Fruit fly (Drosophila melanogaster) whole organism, adult: Measurements from ENCODE around the gene Ssk.

Experiments used
- CG12768 ChIP-seq: fragments of 200-800 bp; sonication (Bioruptor generic); optimal IDR thresholded peaks from 2 replicates; lab custom pipeline; 2017; ENCODE audit warnings: missing biosample characterization, missing genetic modification characterization, mild to moderate bottlenecking, moderate library complexity, missing genetic modification reagents
- CG14711 ChIP-seq: fragments of 200-800 bp; sonication (Bioruptor generic); optimal IDR thresholded peaks from 2 replicates; lab custom pipeline; 2018; ENCODE audit warnings: missing biosample characterization, mild to moderate bottlenecking, missing genetic modification characterization, moderate library complexity
- CG1620 ChIP-seq: fragments of 200-800 bp; sonication (Bioruptor generic); optimal IDR thresholded peaks from 2 replicates; lab custom pipeline; 2016; ENCODE audit warnings: missing biosample characterization, missing genetic modification characterization
- Clk ChIP-seq: fragments of 200-800 bp; sonication (Bioruptor generic); optimal IDR thresholded peaks from 2 replicates; lab custom pipeline; 2017; ENCODE audit warnings: missing biosample characterization, missing genetic modification characterization
- kay ChIP-seq: fragments of 200-800 bp; sonication (Bioruptor generic); peaks from one replicate; lab custom pipeline; 2016; ENCODE audit warnings: missing biosample characterization, missing genetic modification characterization, borderline replicate concordance
- ovo ChIP-seq: fragments of 200-800 bp; sonication (Bioruptor generic); optimal IDR thresholded peaks from 2 replicates; lab custom pipeline; 2016; ENCODE audit warnings: missing biosample characterization, missing genetic modification characterization

DNA sequence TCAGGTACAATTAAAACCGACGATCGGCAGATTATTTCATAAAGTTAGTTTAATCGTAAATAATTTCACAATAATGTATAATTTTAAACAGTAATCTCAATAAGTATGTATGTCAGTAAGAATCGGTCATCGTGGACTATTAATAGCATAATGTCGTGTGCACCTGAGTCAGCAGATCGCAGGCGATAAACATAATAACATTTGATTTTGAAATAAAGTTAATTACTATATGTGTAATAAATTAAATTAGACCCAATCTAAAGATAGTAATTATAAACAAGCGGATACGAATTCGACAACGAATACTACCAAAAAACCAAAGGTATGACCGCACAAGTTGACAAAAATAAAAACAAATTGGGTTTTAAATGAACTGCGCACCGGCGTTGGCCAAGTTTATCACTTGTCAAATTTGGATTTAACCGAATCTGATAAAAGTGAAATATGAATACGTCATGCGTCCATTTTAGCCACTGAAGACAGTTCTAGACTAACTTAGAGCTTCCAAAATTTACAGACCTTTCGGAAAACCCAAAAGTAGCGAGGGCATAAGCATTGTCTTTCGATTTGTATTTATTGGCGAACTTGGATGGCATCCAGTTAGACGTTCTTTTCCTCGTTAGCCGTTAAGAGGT is 18.7 kb downstream of the Ssk start, which contains the start of gene CG6996:
- no peak for TF ChIP-seq ovo (GFP tag; lab: Kevin White, UChicago)
- TF ChIP-seq CG12768 (GFP tag; lab: Kevin White, UChicago), result no peak
- TF ChIP-seq CG14711 (tag; lab: Kevin White, UChicago), result no peak
- no peak for TF ChIP-seq CG1620 (GFP tag; lab: Kevin White, UChicago)
- peak; percentile 57 for TF ChIP-seq kay
- TF ChIP-seq Clk, result no peak
